Fruit fly (Drosophila melanogaster) whole organism, embryonic: ENCODE data around the gene CG16953.

Experiments used
- Bgb ChIP-seq: fragments of 200-800 bp; sonication (Bioruptor generic); IDR thresholded peaks from 2 replicates; pipeline ENCODE4 v1.3.6; 2022; ENCODE audit warnings: missing biosample characterization, missing genetic modification characterization; ENCODE audit not compliant: partially characterized antibody
- CG10267 ChIP-seq: fragments of 200-800 bp; sonication (Bioruptor generic); optimal IDR thresholded peaks from 2 replicates; lab custom pipeline; 2018; ENCODE audit warnings: missing biosample characterization, mild to moderate bottlenecking, missing genetic modification characterization, moderate library complexity
- CG10565 ChIP-seq: fragments of 200-800 bp; sonication (Bioruptor generic); optimal IDR thresholded peaks from 3 replicates; lab custom pipeline; 2016; ENCODE audit warnings: missing biosample characterization, mild to moderate bottlenecking, missing genetic modification characterization
- CG10959 ChIP-seq: fragments of 200-800 bp; sonication (Bioruptor generic); IDR thresholded peaks from 2 replicates; pipeline ENCODE4 v1.3.6; 2022; ENCODE audit warnings: missing biosample characterization, missing genetic modification characterization
- CG11398 ChIP-seq: fragments of 200-800 bp; sonication (Bioruptor generic); optimal IDR thresholded peaks from 2 replicates; lab custom pipeline; 2016; ENCODE audit warnings: missing biosample characterization, missing genetic modification characterization
- CG11695 ChIP-seq: fragments of 200-800 bp; sonication (Bioruptor generic); IDR thresholded peaks from 3 replicates; pipeline ENCODE4 v1.3.6; 2022; ENCODE audit warnings: missing biosample characterization, missing genetic modification characterization
- CG13287 ChIP-seq: fragments of 200-800 bp; sonication (Bioruptor generic); IDR thresholded peaks from 2 replicates; pipeline ENCODE4 v1.3.6; 2022; ENCODE audit warnings: missing biosample characterization, missing genetic modification characterization; ENCODE audit not compliant: partially characterized antibody
- CG13424 ChIP-seq: fragments of 200-800 bp; sonication (Bioruptor generic); optimal IDR thresholded peaks from 2 replicates; lab custom pipeline; 2019; ENCODE audit warnings: missing biosample characterization, mild to moderate bottlenecking, missing genetic modification characterization, moderate library complexity
- CG13624 ChIP-seq: fragments of 200-800 bp; sonication (Bioruptor generic); optimal IDR thresholded peaks from 2 replicates; lab custom pipeline; 2016; ENCODE audit warnings: missing biosample characterization, missing genetic modification characterization
- CG15514 ChIP-seq: fragments of 200-800 bp; sonication (Bioruptor generic); optimal IDR thresholded peaks from 3 replicates; lab custom pipeline; 2017; ENCODE audit warnings: missing biosample characterization, missing genetic modification characterization, mild to moderate bottlenecking, moderate library complexity, missing genetic modification reagents
- CG2889 ChIP-seq: fragments of 200-800 bp; sonication (Bioruptor generic); IDR thresholded peaks from 3 replicates; pipeline ENCODE4 v1.3.6; 2022; ENCODE audit warnings: missing biosample characterization, missing genetic modification characterization
- CG30403 ChIP-seq: fragments of 200-800 bp; sonication (Bioruptor generic); optimal IDR thresholded peaks from 3 replicates; lab custom pipeline; 2016; ENCODE audit warnings: missing biosample characterization, missing genetic modification characterization
- CG31224 ChIP-seq: fragments of 200-800 bp; sonication (Bioruptor generic); IDR thresholded peaks from 2 replicates; pipeline ENCODE4 v1.3.6; 2022; ENCODE audit warnings: missing biosample characterization, missing genetic modification characterization
- CG33557 ChIP-seq: fragments of 200-800 bp; sonication (Bioruptor generic); optimal IDR thresholded peaks from 2 replicates; lab custom pipeline; 2019; ENCODE audit warnings: missing biosample characterization, mild to moderate bottlenecking, missing genetic modification characterization, moderate library complexity
- CG42726 ChIP-seq: fragments of 200-800 bp; sonication (Bioruptor generic); IDR thresholded peaks from 2 replicates; pipeline ENCODE4 v1.3.6; 2022; ENCODE audit warnings: missing biosample characterization, missing genetic modification characterization; ENCODE audit not compliant: partially characterized antibody
- CG6683 ChIP-seq: fragments of 200-800 bp; sonication (Bioruptor generic); optimal IDR thresholded peaks from 2 replicates; lab custom pipeline; 2017; ENCODE audit warnings: missing biosample characterization, mild to moderate bottlenecking, missing genetic modification characterization, missing genetic modification reagents
- CG6765 ChIP-seq: fragments of 200-800 bp; sonication (Bioruptor generic); optimal IDR thresholded peaks from 3 replicates; lab custom pipeline; 2017; ENCODE audit warnings: missing biosample characterization, mild to moderate bottlenecking, missing genetic modification characterization
- CG6854 ChIP-seq: fragments of 200-800 bp; sonication (Bioruptor generic); optimal IDR thresholded peaks from 3 replicates; lab custom pipeline; 2017; ENCODE audit warnings: missing biosample characterization, mild to moderate bottlenecking, missing genetic modification characterization
- CG7556 ChIP-seq: fragments of 200-800 bp; sonication (Bioruptor generic); optimal IDR thresholded peaks from 2 replicates; lab custom pipeline; 2017; ENCODE audit warnings: missing biosample characterization, mild to moderate bottlenecking, missing genetic modification characterization
- CG7928 ChIP-seq: fragments of 200-800 bp; sonication (Bioruptor generic); optimal IDR thresholded peaks from 2 replicates; lab custom pipeline; 2017; ENCODE audit warnings: missing biosample characterization, mild to moderate bottlenecking, missing genetic modification characterization
- CG8290 ChIP-seq, 3 experiments: fragments of 200-800 bp; sonication (Bioruptor generic); optimal IDR thresholded peaks; 2 replicates each; lab custom pipeline; 2016 to 2019; ENCODE audit warnings: missing biosample characterization in 3 of 3, missing genetic modification characterization in 3 of 3, mild to moderate bottlenecking in 2 of 3, moderate library complexity in 1 of 3
- CG8478 ChIP-seq: fragments of >200 bp; optimal IDR thresholded peaks from 2 replicates; lab custom pipeline; 2018
- Chrac-16 ChIP-seq: fragments of 200-800 bp; sonication (Bioruptor generic); optimal IDR thresholded peaks from 3 replicates; lab custom pipeline; 2016; ENCODE audit warnings: missing biosample characterization, missing genetic modification characterization
- Hand ChIP-seq: fragments of 200-800 bp; sonication (Bioruptor generic); optimal IDR thresholded peaks from 2 replicates; lab custom pipeline; 2017; ENCODE audit warnings: mild to moderate bottlenecking, missing biosample characterization, missing genetic modification reagents, missing genetic modification characterization
- Hr3 ChIP-seq: fragments of 200-800 bp; sonication (Bioruptor generic); optimal IDR thresholded peaks from 3 replicates; lab custom pipeline; 2016; ENCODE audit warnings: missing biosample characterization, missing genetic modification characterization
- Hr39 ChIP-seq: fragments of >200 bp; optimal IDR thresholded peaks from 2 replicates; lab custom pipeline; 2017
- Lpt ChIP-seq: fragments of >200 bp; optimal IDR thresholded peaks from 2 replicates; lab custom pipeline; 2018; ENCODE audit warnings: missing biosample characterization, missing genetic modification characterization
- Mes4 ChIP-seq: fragments of 200-800 bp; sonication (Bioruptor generic); optimal IDR thresholded peaks from 2 replicates; lab custom pipeline; 2016; ENCODE audit warnings: missing biosample characterization, missing genetic modification characterization
- Nf-YC ChIP-seq: fragments of 200-800 bp; optimal IDR thresholded peaks from 3 replicates; lab custom pipeline; 2019; ENCODE audit warnings: missing biosample characterization, mild to moderate bottlenecking, missing genetic modification characterization, moderate library complexity
- Ssrp ChIP-seq: fragments of 200-800 bp; sonication (Bioruptor generic); optimal IDR thresholded peaks from 2 replicates; lab custom pipeline; 2018; ENCODE audit warnings: missing biosample characterization, mild to moderate bottlenecking, missing genetic modification characterization, moderate library complexity
- Xrp1 ChIP-seq: fragments of 200-800 bp; sonication (Bioruptor generic); IDR thresholded peaks from 2 replicates; pipeline ENCODE4 v1.3.6; 2022; ENCODE audit warnings: missing biosample characterization, missing genetic modification characterization
- bcd ChIP-seq: fragments of 200-800 bp; sonication (Bioruptor generic); optimal IDR thresholded peaks from 2 replicates; lab custom pipeline; 2017; ENCODE audit warnings: missing biosample characterization, mild to moderate bottlenecking, missing genetic modification characterization
- caup ChIP-seq: fragments of 200-800 bp; sonication (Bioruptor generic); optimal IDR thresholded peaks from 3 replicates; lab custom pipeline; 2017; ENCODE audit warnings: missing biosample characterization, mild to moderate bottlenecking, missing genetic modification characterization, moderate library complexity; ENCODE audit not compliant: severe bottlenecking
- corto ChIP-seq: fragments of 200-800 bp; sonication (Bioruptor generic); optimal IDR thresholded peaks from 2 replicates; lab custom pipeline; 2016; ENCODE audit warnings: missing biosample characterization, mild to moderate bottlenecking, missing genetic modification characterization, moderate library complexity
- crp ChIP-seq, 2 experiments: fragments of 200-800 bp; sonication (Bioruptor generic); optimal IDR thresholded peaks; 2 replicates in 1 of 2; 3 replicates in 1 of 2; lab custom pipeline; 2017; ENCODE audit warnings: missing biosample characterization in 2 of 2, missing genetic modification characterization in 2 of 2, mild to moderate bottlenecking in 1 of 2, moderate library complexity in 1 of 2
- da ChIP-seq: fragments of 200-800 bp; sonication (Bioruptor generic); optimal IDR thresholded peaks from 2 replicates; lab custom pipeline; 2016; ENCODE audit warnings: missing biosample characterization, missing genetic modification characterization
- esg ChIP-seq: fragments of 200-800 bp; sonication (Bioruptor generic); conservative IDR thresholded peaks from 2 replicates; pipeline ENCODE4 v1.3.6; 2022; ENCODE audit warnings: missing biosample characterization, missing genetic modification characterization
- ftz-f1 ChIP-seq: fragments of 200-800 bp; sonication (Bioruptor generic); optimal IDR thresholded peaks from 2 replicates; lab custom pipeline; 2016; ENCODE audit warnings: missing biosample characterization, missing genetic modification characterization
- gce ChIP-seq: fragments of 200-800 bp; sonication (Bioruptor generic); IDR thresholded peaks from 3 replicates; pipeline ENCODE4 v1.3.6; 2022; ENCODE audit warnings: missing biosample characterization, missing genetic modification characterization
- gsb ChIP-seq: fragments of 200-800 bp; sonication (Bioruptor generic); IDR thresholded peaks from 2 replicates; pipeline ENCODE4 v1.3.6; 2022; ENCODE audit warnings: missing biosample characterization, missing genetic modification characterization
- hkb ChIP-seq, 2 experiments: fragments of 200-800 bp in 1 of 2; fragments of >200 bp in 1 of 2; sonication (Bioruptor generic) in 1 of 2; IDR thresholded peaks in 1 of 2; optimal IDR thresholded peaks in 1 of 2; 2 replicates each; pipeline versions ENCODE4 v1.3.6 to Lab custom; 2017 to 2022; ENCODE audit warnings: missing biosample characterization in 1 of 2, missing genetic modification characterization in 1 of 2
- hth ChIP-seq: fragments of >200 bp; optimal IDR thresholded peaks from 2 replicates; lab custom pipeline; 2017; ENCODE audit warnings: inconsistent platforms
- lmd ChIP-seq: fragments of 200-800 bp; sonication (Bioruptor generic); IDR thresholded peaks from 2 replicates; pipeline ENCODE4 v1.3.6; 2022; ENCODE audit warnings: missing biosample characterization, missing genetic modification characterization
- luna ChIP-seq: fragments of 200-800 bp; sonication (Bioruptor generic); optimal IDR thresholded peaks from 2 replicates; lab custom pipeline; 2016; ENCODE audit warnings: missing biosample characterization, missing genetic modification characterization
- pum ChIP-seq: fragments of 200-800 bp; sonication (Bioruptor generic); optimal IDR thresholded peaks from 2 replicates; lab custom pipeline; 2016; ENCODE audit warnings: missing biosample characterization, missing genetic modification characterization
- run ChIP-seq: fragments of 200-800 bp; sonication (Bioruptor generic); optimal IDR thresholded peaks from 3 replicates; lab custom pipeline; 2018; ENCODE audit warnings: missing biosample characterization, mild to moderate bottlenecking, missing genetic modification characterization
- schlank ChIP-seq: fragments of 200-800 bp; sonication (Bioruptor generic); optimal IDR thresholded peaks from 2 replicates; lab custom pipeline; 2018; ENCODE audit warnings: missing biosample characterization, mild to moderate bottlenecking, missing genetic modification characterization
- slou ChIP-seq: fragments of 200-800 bp; sonication (Bioruptor generic); optimal IDR thresholded peaks from 3 replicates; lab custom pipeline; 2016; ENCODE audit warnings: missing biosample characterization, missing genetic modification characterization
- ttk ChIP-seq: fragments of 200-800 bp; sonication (Bioruptor generic); IDR thresholded peaks from 2 replicates; pipeline ENCODE4 v2.1.2; 2022; ENCODE audit warnings: missing biosample characterization, missing genetic modification characterization

Gene CG16953

DNA sequence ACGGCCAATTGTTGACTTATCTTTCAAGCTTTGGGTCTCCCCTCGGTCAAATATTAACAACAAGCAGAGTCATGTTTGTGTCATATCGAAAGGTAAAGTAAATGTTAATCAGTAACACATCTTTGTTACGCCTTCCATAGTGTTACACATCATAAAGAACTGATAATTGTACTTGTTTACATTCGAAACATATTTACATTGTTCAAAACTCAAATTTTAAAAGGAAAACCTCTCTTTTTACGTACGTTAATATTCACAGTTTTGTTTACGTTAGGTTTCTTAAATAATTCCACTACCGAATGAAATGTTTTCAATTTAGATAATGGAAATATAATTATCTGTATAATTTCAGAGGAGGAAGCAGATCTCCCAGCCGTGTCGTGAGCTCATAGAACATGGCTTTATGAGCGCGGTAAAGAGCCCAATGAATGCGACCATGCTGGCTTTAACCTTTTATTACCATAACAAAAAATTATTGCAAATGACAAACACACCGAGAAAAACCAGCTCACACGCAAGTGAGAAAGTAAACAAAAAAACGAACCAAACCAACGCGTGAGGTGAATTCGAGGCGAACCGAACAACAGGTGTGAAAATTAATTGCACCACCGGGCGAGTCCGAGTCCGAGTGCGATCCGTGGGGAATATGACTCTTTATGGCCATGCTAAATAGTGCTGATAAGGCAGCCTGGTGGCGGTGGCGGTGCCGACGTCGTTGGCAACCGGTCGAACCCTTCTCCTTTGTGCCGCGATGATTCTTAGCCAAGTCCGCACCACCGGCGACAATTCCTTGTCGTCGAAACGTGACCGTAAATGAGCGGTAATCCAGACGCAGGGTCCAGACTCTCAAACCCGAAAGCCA is 43.1 kb downstream of the CG16953 start:
- TF ChIP-seq Ssrp (tag; lab: Kevin White, UChicago) = no peak
- no peak for TF ChIP-seq esg (GFP tag; lab: Robert Waterston, UW)
- no peak for TF ChIP-seq CG13287 (GFP tag; lab: Robert Waterston, UW)
- no peak for TF ChIP-seq CG8290 (GFP tag; optimal IDR thresholded peaks at IDR 0.05; lab: Kevin White, UChicago)
- peak in 1 of 2 experiments; percentile 39 for TF ChIP-seq CG8290 (tag; optimal IDR thresholded peaks at IDR 0.05; lab: Kevin White, UChicago)
- no peak for TF ChIP-seq caup (GFP tag; lab: Kevin White, UChicago)
- TF ChIP-seq CG13624 (GFP tag; lab: Kevin White, UChicago) = no peak
- no peak for TF ChIP-seq CG7928
- TF ChIP-seq CG6683 = no peak
- no peak for TF ChIP-seq da
- TF ChIP-seq CG6765 = no peak
- no peak for TF ChIP-seq pum (GFP tag; lab: Kevin White, UChicago)
- TF ChIP-seq CG33557 (GFP tag; lab: Kevin White, UChicago) = peak; percentile 84
- no peak for TF ChIP-seq CG42726 (GFP tag; lab: Robert Waterston, UW)
- TF ChIP-seq CG11398 = peak; percentile 48
- TF ChIP-seq ftz-f1 (GFP tag; lab: Kevin White, UChicago) = no peak
- TF ChIP-seq CG10565 = no peak
- TF ChIP-seq Hand (GFP tag; lab: Kevin White, UChicago) = no peak
- TF ChIP-seq CG13424 (tag; lab: Kevin White, UChicago) = peak; percentile 37
- TF ChIP-seq luna (GFP tag; lab: Kevin White, UChicago) = no peak
- TF ChIP-seq CG31224 (GFP tag; lab: Robert Waterston, UW) = no peak
- no peak for TF ChIP-seq hth (lab: Kevin White, UChicago)
- TF ChIP-seq Lpt = no peak
- no peak for TF ChIP-seq CG8478 (lab: Kevin White, UChicago)
- no peak for TF ChIP-seq Chrac-16 (GFP tag; lab: Kevin White, UChicago)
- no peak for TF ChIP-seq ttk
- no peak for TF ChIP-seq lmd (GFP tag; lab: Robert Waterston, UW)
- no peak for TF ChIP-seq run (tag; lab: Kevin White, UChicago)
- peak; percentile 13 for TF ChIP-seq CG6854 (GFP tag; lab: Kevin White, UChicago)
- TF ChIP-seq Xrp1 (GFP tag; lab: Robert Waterston, UW) = peak; percentile 74
- TF ChIP-seq Nf-YC (tag; lab: Kevin White, UChicago) = no peak
- TF ChIP-seq Hr39 (lab: Kevin White, UChicago) = no peak
- peak; percentile 30 for TF ChIP-seq slou (GFP tag; lab: Kevin White, UChicago)
- TF ChIP-seq CG10959 = no peak
- TF ChIP-seq corto (GFP tag; lab: Kevin White, UChicago) = no peak
- TF ChIP-seq CG11695 (GFP tag; lab: Robert Waterston, UW) = peak; percentile 56; the same call in 1 of the 3 replicates
- no peak for TF ChIP-seq gce (GFP tag; lab: Robert Waterston, UW)
- TF ChIP-seq Mes4 (GFP tag; lab: Kevin White, UChicago) = peak; percentile 18
- no peak for TF ChIP-seq crp (GFP tag; optimal IDR thresholded peaks at IDR 0.05; lab: Kevin White, UChicago)
- peak; percentile 20 for TF ChIP-seq CG10267 (tag; lab: Kevin White, UChicago)
- no peak for TF ChIP-seq bcd (GFP tag; lab: Kevin White, UChicago)
- no peak for TF ChIP-seq schlank (tag; lab: Kevin White, UChicago)
- no peak for TF ChIP-seq Hr3 (GFP tag; lab: Kevin White, UChicago)
- no peak for TF ChIP-seq Bgb
- no peak for TF ChIP-seq CG30403 (GFP tag; lab: Kevin White, UChicago)
- no peak for TF ChIP-seq CG15514 (GFP tag; lab: Kevin White, UChicago)
- TF ChIP-seq hkb (optimal IDR thresholded peaks at IDR 0.05; lab: Kevin White, UChicago) = no peak
- peak; percentile 46; the same call in 1 of the 2 replicates for TF ChIP-seq hkb (GFP tag; IDR thresholded peaks at IDR 0.05; lab: Robert Waterston, UW)
- no peak for TF ChIP-seq gsb (GFP tag; lab: Robert Waterston, UW)
- peak; percentile 56 for TF ChIP-seq CG7556
- TF ChIP-seq CG2889 (GFP tag; lab: Robert Waterston, UW) = no peak
